Fruit fly (Drosophila melanogaster) whole organism: Measurements from ENCODE around the gene CG10561.

ENCODE experiments used
- CG8478 ChIP-seq: fragments of >200 bp; optimal IDR thresholded peaks from 2 replicates; lab custom pipeline; 2018; ENCODE audit warnings: inconsistent platforms
- psq ChIP-seq: fragments of >200 bp; optimal IDR thresholded peaks from 2 replicates; lab custom pipeline; 2017
- usp ChIP-seq: fragments of >200 bp; optimal IDR thresholded peaks from 2 replicates; lab custom pipeline; 2017; ENCODE audit warnings: missing biosample characterization, missing genetic modification characterization, mixed read lengths

DNA sequence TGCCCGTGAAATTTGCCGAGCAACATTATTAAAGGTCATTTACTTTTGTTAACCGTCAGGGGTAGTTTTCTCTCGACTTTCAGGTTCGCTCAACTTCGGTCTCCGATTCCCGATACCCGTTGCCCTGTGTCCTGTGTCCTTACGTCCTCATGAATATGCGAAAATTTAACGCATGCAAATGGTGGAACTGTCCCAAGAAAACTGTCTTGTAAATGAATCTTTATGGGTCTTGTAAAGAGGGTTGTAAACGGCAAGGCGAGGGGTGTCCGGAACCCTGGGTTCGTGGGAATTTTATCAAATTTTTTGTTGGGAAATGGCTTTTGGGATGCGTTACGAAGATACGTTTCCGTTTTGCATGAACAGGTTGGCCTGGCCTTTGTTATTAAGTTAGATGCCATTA is 25.6 kb downstream of the CG10561 start:
- TF ChIP-seq usp (GFP tag; lab: Kevin White, UChicago) (no peak), psq (no peak), CG8478 (lab: Kevin White, UChicago) (no peak)
